Worm (Caenorhabditis elegans) whole organism, L1 larva: ENCODE results near the gene unc-132.

Experiments used
- efl-1 ChIP-seq, 4 experiments: fragments of 150-350 bp; optimal IDR thresholded peaks in 3 of 4; peaks in 1 of 4; 1 replicate in 1 of 4; 2 replicates in 3 of 4; lab custom pipeline; 2014; ENCODE audit warnings: missing biosample characterization in 2 of 4, missing genetic modification characterization in 2 of 4, missing genetic modification reagents in 2 of 4
- lin-39 ChIP-seq: fragments of 150-350 bp; optimal IDR thresholded peaks from 2 replicates; lab custom pipeline; 2014; ENCODE audit warnings: missing biosample characterization, missing genetic modification reagents, missing genetic modification characterization
- nhr-12 ChIP-seq: sonication (generic microtip); optimal IDR thresholded peaks from 2 replicates; lab custom pipeline; 2017; ENCODE audit warnings: missing biosample characterization, missing genetic modification characterization
- swsn-7 ChIP-seq: sonication (generic microtip); optimal IDR thresholded peaks from 2 replicates; lab custom pipeline; 2016; ENCODE audit warnings: missing genetic modification characterization, missing compliant biosample characterization

The unc-132 gene

ce11 chrV:3743172-3743626, 56.3 kb downstream of the unc-132 start, which contains the start of gene mtm-9 (continued):
- TF ChIP-seq lin-39 (tag; lab: Kevin White, UChicago) (no peak), nhr-12 (tag; lab: Kevin White, UChicago) (no peak)

DNA sequence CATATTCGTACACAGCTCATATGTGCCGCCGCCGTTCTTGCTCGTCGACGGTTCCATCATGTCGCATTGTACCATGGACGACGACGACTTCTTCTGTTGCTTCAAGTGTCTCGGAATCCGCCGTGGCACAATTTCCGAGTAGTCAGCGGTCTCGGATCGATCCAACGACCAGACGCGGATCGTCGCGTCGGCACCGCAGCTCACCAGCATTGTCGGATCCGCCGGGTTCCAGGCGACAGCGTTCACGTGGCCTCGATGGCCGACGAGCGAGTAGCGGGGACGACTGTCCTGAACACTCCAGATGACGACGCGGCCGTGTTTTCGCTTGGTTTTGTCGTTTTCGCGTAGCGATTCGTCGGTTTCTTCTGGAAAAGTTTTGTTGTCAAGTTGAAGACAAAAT, 63.4 kb downstream of the unc-132 start:
- TF ChIP-seq swsn-7 (no peak), efl-1 (optimal IDR thresholded peaks at IDR 0.05; lab: Kevin White, UChicago) (no peak), efl-1 (GFP tag; optimal IDR thresholded peaks at IDR 0.05 in 1 of 2; lab: Kevin White, UChicago) (peak in 1 of 2 experiments; percentile 67)
